Worm (Caenorhabditis elegans) whole organism, young adult: ENCODE results near the gene str-226.

Source experiments
- F22D6.2 ChIP-seq: sonication (generic microtip); optimal IDR thresholded peaks from 2 replicates; lab custom pipeline; 2016; ENCODE audit warnings: mild to moderate bottlenecking, missing genetic modification characterization, missing compliant biosample characterization
- F23B12.7 ChIP-seq: sonication (generic microtip); optimal IDR thresholded peaks from 2 replicates; lab custom pipeline; 2017; ENCODE audit warnings: missing genetic modification characterization, mild to moderate bottlenecking, missing compliant biosample characterization, antibody characterized with exemption, moderate library complexity; ENCODE audit not compliant: insufficient read depth
- F39B2.1 ChIP-seq: fragments of 200-800 bp; sonication (Bioruptor generic); IDR thresholded peaks from 2 replicates; pipeline ENCODE4 v1.3.6; 2022; ENCODE audit warnings: missing genetic modification reagents, missing genetic modification characterization, missing compliant biosample characterization
- F49E8.2 ChIP-seq: sonication (generic microtip); optimal IDR thresholded peaks from 3 replicates; lab custom pipeline; 2017; ENCODE audit warnings: missing genetic modification characterization, mild to moderate bottlenecking, missing compliant biosample characterization, antibody characterized with exemption, moderate library complexity; ENCODE audit not compliant: insufficient read depth
- F52B5.7 ChIP-seq: sonication (generic microtip); optimal IDR thresholded peaks from 2 replicates; lab custom pipeline; 2016; ENCODE audit warnings: mild to moderate bottlenecking, missing genetic modification characterization, missing compliant biosample characterization
- K11D2.4 ChIP-seq: fragments of 200-800 bp; sonication (Bioruptor generic); IDR thresholded peaks from 2 replicates; pipeline ENCODE4 v1.3.6; 2022; ENCODE audit warnings: missing genetic modification reagents, missing genetic modification characterization, missing compliant biosample characterization
- Y53F4B.3 ChIP-seq: fragments of 200-800 bp; sonication (Bioruptor generic); IDR thresholded peaks from 2 replicates; pipeline ENCODE4 v1.3.6; 2022; ENCODE audit warnings: missing genetic modification reagents, missing genetic modification characterization, missing compliant biosample characterization
- Y53G8AR.9 ChIP-seq: fragments of 200-800 bp; sonication (Bioruptor generic); conservative IDR thresholded peaks from 2 replicates; pipeline ENCODE4 v1.3.6; 2022; ENCODE audit warnings: missing genetic modification reagents, missing genetic modification characterization, missing compliant biosample characterization
- Y56A3A.18 ChIP-seq: fragments of 200-800 bp; sonication (Bioruptor generic); IDR thresholded peaks from 2 replicates; pipeline ENCODE4 v1.3.6; 2022; ENCODE audit warnings: missing genetic modification reagents, missing genetic modification characterization, missing compliant biosample characterization
- Y67H2A.10 ChIP-seq: fragments of 200-800 bp; sonication (Bioruptor generic); conservative IDR thresholded peaks from 2 replicates; pipeline ENCODE4 v1.3.6; 2022; ENCODE audit warnings: missing genetic modification reagents, missing genetic modification characterization, missing compliant biosample characterization
- Y95B8A.8 ChIP-seq: fragments of 200-800 bp; sonication (Bioruptor generic); IDR thresholded peaks from 2 replicates; pipeline ENCODE4 v1.3.6; 2022; ENCODE audit warnings: missing genetic modification reagents, missing genetic modification characterization, missing compliant biosample characterization
- ama-1 ChIP-seq, 3 experiments: fragments of 150-350 bp in 1 of 3; sonication (generic microtip) in 2 of 3; optimal IDR thresholded peaks; 2 replicates each; lab custom pipeline; 2014 to 2018; ENCODE audit warnings: missing biosample characterization in 2 of 3, missing genetic modification characterization in 2 of 3, missing genetic modification reagents in 2 of 3
- aptf-3 ChIP-seq: fragments of 200-800 bp; sonication (Bioruptor generic); IDR thresholded peaks from 2 replicates; pipeline ENCODE4 v1.3.6; 2022; ENCODE audit warnings: missing genetic modification characterization, missing compliant biosample characterization
- athp-1 ChIP-seq: sonication (generic microtip); optimal IDR thresholded peaks from 2 replicates; lab custom pipeline; 2017; ENCODE audit warnings: mild to moderate bottlenecking, missing genetic modification characterization, missing compliant biosample characterization
- attf-5 ChIP-seq: fragments of 200-800 bp; sonication (Bioruptor generic); optimal IDR thresholded peaks from 2 replicates; lab custom pipeline; 2018; ENCODE audit warnings: mild to moderate bottlenecking, missing genetic modification characterization, missing compliant biosample characterization
- ceh-27 ChIP-seq: fragments of 200-800 bp; sonication (Bioruptor generic); optimal IDR thresholded peaks from 2 replicates; lab custom pipeline; 2018; ENCODE audit warnings: mild to moderate bottlenecking, missing genetic modification characterization, moderate library complexity, missing compliant biosample characterization
- ceh-91 ChIP-seq: fragments of 200-800 bp; sonication (Bioruptor generic); IDR thresholded peaks from 2 replicates; pipeline ENCODE4 v1.3.6; 2022; ENCODE audit warnings: missing genetic modification reagents, missing genetic modification characterization, missing compliant biosample characterization
- egl-44 ChIP-seq: fragments of 200-800 bp; sonication (Bioruptor generic); IDR thresholded peaks from 2 replicates; pipeline ENCODE4 v1.3.6; 2022; ENCODE audit warnings: missing genetic modification reagents, missing genetic modification characterization, missing compliant biosample characterization
- gei-17 ChIP-seq: fragments of 200-800 bp; sonication (Bioruptor generic); optimal IDR thresholded peaks from 2 replicates; lab custom pipeline; 2018; ENCODE audit warnings: mild to moderate bottlenecking, missing genetic modification characterization, missing compliant biosample characterization
- hlh-26 ChIP-seq: fragments of 200-800 bp; sonication (Bioruptor generic); conservative IDR thresholded peaks from 2 replicates; pipeline ENCODE4 v1.3.6; 2022; ENCODE audit warnings: missing genetic modification reagents, missing genetic modification characterization, missing compliant biosample characterization
- hmg-1.2 ChIP-seq: fragments of 200-800 bp; sonication (Bioruptor generic); IDR thresholded peaks from 2 replicates; pipeline ENCODE4 v1.3.6; 2022; ENCODE audit warnings: missing genetic modification reagents, missing genetic modification characterization, missing compliant biosample characterization
- lag-1 ChIP-seq: fragments of 200-800 bp; sonication (Bioruptor generic); IDR thresholded peaks from 2 replicates; pipeline ENCODE4 v1.3.6; 2022; ENCODE audit warnings: missing genetic modification reagents, missing genetic modification characterization, missing compliant biosample characterization
- let-526 ChIP-seq: fragments of 200-800 bp; sonication (Bioruptor generic); IDR thresholded peaks from 2 replicates; pipeline ENCODE4 v1.3.6; 2022; ENCODE audit warnings: missing genetic modification reagents, missing genetic modification characterization, missing compliant biosample characterization
- lin-35 ChIP-seq, 3 experiments: fragments of 150-350 bp in 2 of 3; sonication (generic microtip) in 1 of 3; optimal IDR thresholded peaks; 2 replicates each; lab custom pipeline; 2014 to 2018; ENCODE audit warnings: missing biosample characterization in 3 of 3, missing genetic modification characterization in 3 of 3, missing genetic modification reagents in 3 of 3
- madf-6 ChIP-seq: fragments of 200-800 bp; sonication (Bioruptor generic); IDR thresholded peaks from 2 replicates; pipeline ENCODE4 v1.3.6; 2022; ENCODE audit warnings: missing genetic modification reagents, missing genetic modification characterization, missing compliant biosample characterization
- madf-8 ChIP-seq: fragments of 200-800 bp; sonication (Bioruptor generic); conservative IDR thresholded peaks from 2 replicates; pipeline ENCODE4 v1.3.6; 2022; ENCODE audit warnings: missing genetic modification reagents, missing genetic modification characterization, missing compliant biosample characterization
- mel-28 ChIP-seq: sonication (generic microtip); optimal IDR thresholded peaks from 2 replicates; lab custom pipeline; 2016; ENCODE audit warnings: borderline replicate concordance, mild to moderate bottlenecking, missing genetic modification characterization, missing compliant biosample characterization
- nhr-179 ChIP-seq: sonication (generic microtip); optimal IDR thresholded peaks from 2 replicates; lab custom pipeline; 2016; ENCODE audit warnings: mild to moderate bottlenecking, missing genetic modification characterization, missing compliant biosample characterization
- pbrm-1 ChIP-seq: fragments of 200-800 bp; sonication (Bioruptor generic); IDR thresholded peaks from 2 replicates; pipeline ENCODE4 v1.3.6; 2022; ENCODE audit warnings: missing genetic modification reagents, missing genetic modification characterization, missing compliant biosample characterization
- pha-4 ChIP-seq: fragments of 150-350 bp; sonication (generic microtip); optimal IDR thresholded peaks from 2 replicates; lab custom pipeline; 2014; ENCODE audit warnings: missing biosample characterization, missing genetic modification reagents, missing genetic modification characterization
- rpc-1 ChIP-seq, 2 experiments: fragments of 150-350 bp in 1 of 2; sonication (generic microtip) in 1 of 2; optimal IDR thresholded peaks; 2 replicates each; lab custom pipeline; 2014 to 2018; ENCODE audit warnings: missing biosample characterization in 1 of 2, missing genetic modification characterization in 1 of 2, missing genetic modification reagents in 1 of 2, missing genotype in 1 of 2
- snpc-1.3 ChIP-seq: sonication (generic microtip); optimal IDR thresholded peaks from 2 replicates; lab custom pipeline; 2017; ENCODE audit warnings: missing genetic modification characterization, mild to moderate bottlenecking, missing compliant biosample characterization, antibody characterized with exemption, moderate library complexity, missing genotype, missing genetic modification reagents; ENCODE audit not compliant: insufficient read depth
- snpc-4 ChIP-seq, 5 experiments: fragments of 150-350 bp in 1 of 5; sonication (generic microtip) in 4 of 5; optimal IDR thresholded peaks; 2 replicates each; lab custom pipeline; 2014 to 2018; ENCODE audit warnings: missing genetic modification characterization in 5 of 5, missing biosample characterization in 3 of 5, antibody characterized with exemption in 2 of 5, mild to moderate bottlenecking in 2 of 5, missing compliant biosample characterization in 2 of 5, missing genotype in 2 of 5, moderate library complexity in 2 of 5, missing genetic modification reagents in 1 of 5
- tlf-1 ChIP-seq: fragments of 200-800 bp; sonication (Bioruptor generic); optimal IDR thresholded peaks from 2 replicates; lab custom pipeline; 2018; ENCODE audit warnings: mild to moderate bottlenecking, missing genetic modification characterization, missing compliant biosample characterization
- unc-130 ChIP-seq: sonication (generic microtip); optimal IDR thresholded peaks from 2 replicates; lab custom pipeline; 2016; ENCODE audit warnings: missing genetic modification reagents, missing genetic modification characterization, missing compliant biosample characterization
- xnd-1 ChIP-seq: sonication (generic microtip); optimal IDR thresholded peaks from 2 replicates; lab custom pipeline; 2016; ENCODE audit warnings: missing genotype, missing genetic modification reagents, missing genetic modification characterization, missing compliant biosample characterization
- ztf-18 ChIP-seq: sonication (generic microtip); optimal IDR thresholded peaks from 2 replicates; lab custom pipeline; 2016; ENCODE audit warnings: missing genotype, mild to moderate bottlenecking, missing genetic modification characterization, missing compliant biosample characterization
- ztf-25 ChIP-seq: fragments of 200-800 bp; sonication (Bioruptor generic); IDR thresholded peaks from 2 replicates; pipeline ENCODE4 v1.3.6; 2022; ENCODE audit warnings: missing genetic modification reagents, missing genetic modification characterization, missing compliant biosample characterization
- ztf-26 ChIP-seq: sonication (generic microtip); optimal IDR thresholded peaks from 2 replicates; lab custom pipeline; 2017; ENCODE audit warnings: missing genetic modification characterization, missing compliant biosample characterization

str-226 gene

ce11 chrV:3535260-3535659, 22.8 kb downstream of the str-226 start, which contains the start of gene nhr-221:
nhr-221 (minus strand) TSS chrV:3535360.
- TF ChIP-seq F52B5.7 (tag; lab: Kevin White, UChicago) (no peak), ztf-18 (tag; lab: Kevin White, UChicago) (no peak)

ce11 chrV:3538307-3538706, 25.8 kb downstream of the str-226 start, which contains the start of gene nhr-93:
nhr-93 (minus strand) TSS chrV:3538407.
- no peak for TF ChIP-seq rpc-1 (optimal IDR thresholded peaks at IDR 0.05; lab: Kevin White, UChicago)
- no peak for TF ChIP-seq rpc-1 (tag; optimal IDR thresholded peaks at IDR 0.05; lab: Kevin White, UChicago)
- no peak for TF ChIP-seq egl-44 (GFP tag; lab: Robert Waterston, UW)
- no peak for TF ChIP-seq athp-1 (tag; lab: Kevin White, UChicago)
- no peak for TF ChIP-seq ceh-91 (GFP tag; lab: Robert Waterston, UW)
- TF ChIP-seq F49E8.2 (tag; lab: Kevin White, UChicago): no peak
- no peak for TF ChIP-seq snpc-1.3
- TF ChIP-seq unc-130 (GFP tag; lab: Kevin White, UChicago): no peak
- TF ChIP-seq snpc-4 (GFP tag; optimal IDR thresholded peaks at IDR 0.05; lab: Kevin White, UChicago): no peak
- TF ChIP-seq snpc-4 (tag; optimal IDR thresholded peaks at IDR 0.05; lab: Kevin White, UChicago): no peak
- no peak for TF ChIP-seq pbrm-1 (GFP tag; lab: Robert Waterston, UW)
- no peak for TF ChIP-seq Y53G8AR.9 (GFP tag; lab: Robert Waterston, UW)
- no peak for TF ChIP-seq ztf-25 (GFP tag; lab: Robert Waterston, UW)

- TF ChIP-seq ceh-27 (GFP tag; lab: Kevin White, UChicago): no peak
- TF ChIP-seq F22D6.2: no peak
- no peak for TF ChIP-seq hmg-1.2 (GFP tag; lab: Robert Waterston, UW)
- TF ChIP-seq F39B2.1 (GFP tag; lab: Robert Waterston, UW): no peak
- TF ChIP-seq ztf-26 (tag; lab: Kevin White, UChicago): no peak
- no peak for TF ChIP-seq aptf-3 (GFP tag; lab: Robert Waterston, UW)
- no peak for TF ChIP-seq mel-28
- TF ChIP-seq K11D2.4 (GFP tag; lab: Robert Waterston, UW): no peak
- TF ChIP-seq F23B12.7: no peak
- TF ChIP-seq madf-6 (GFP tag; lab: Robert Waterston, UW): no peak
- TF ChIP-seq pbrm-1 (GFP tag; lab: Robert Waterston, UW): no peak
- TF ChIP-seq gei-17: no peak
- no peak for TF ChIP-seq athp-1 (tag; lab: Kevin White, UChicago)
- TF ChIP-seq xnd-1 (tag; lab: Kevin White, UChicago): no peak
- no peak for TF ChIP-seq hlh-26 (GFP tag; lab: Robert Waterston, UW)
- no peak for TF ChIP-seq Y95B8A.8 (GFP tag; lab: Robert Waterston, UW)
- TF ChIP-seq ama-1 (optimal IDR thresholded peaks at IDR 0.05; lab: Kevin White, UChicago): no peak
- TF ChIP-seq ama-1 (GFP tag; optimal IDR thresholded peaks at IDR 0.05; lab: Kevin White, UChicago): no peak
Observed at ce11 chrV:3541117-3541516, 28.6 kb downstream of the str-226 start, which contains the start of gene srbc-67. srbc-67 (minus strand) TSS chrV:3541217.

- TF ChIP-seq let-526 (no peak), madf-8 (no peak), pha-4 (tag; lab: Kevin White, UChicago) (no peak), lin-35 (GFP tag; optimal IDR thresholded peaks at IDR 0.05; lab: Kevin White, UChicago) (no peak), nhr-179 (tag; lab: Kevin White, UChicago) (no peak), Y56A3A.18 (GFP tag; lab: Robert Waterston, UW) (no peak), K11D2.4 (GFP tag; lab: Robert Waterston, UW) (no peak), tlf-1 (GFP tag; lab: Kevin White, UChicago) (no peak), mel-28 (no peak), Y53F4B.3 (GFP tag; lab: Robert Waterston, UW) (no peak), hlh-26 (GFP tag; lab: Robert Waterston, UW) (no peak), Y67H2A.10 (GFP tag; lab: Robert Waterston, UW) (no peak), attf-5 (GFP tag; lab: Kevin White, UChicago) (no peak), ama-1 (optimal IDR thresholded peaks at IDR 0.05; lab: Kevin White, UChicago) (no peak), ama-1 (GFP tag; optimal IDR thresholded peaks at IDR 0.05; lab: Kevin White, UChicago) (no peak), lag-1 (GFP tag; lab: Robert Waterston, UW) (no peak)
Observed at ce11 chrV:3543344-3543743, 30.9 kb downstream of the str-226 start, which contains the start of gene nhr-222. nhr-222 (minus strand) TSS chrV:3543444.
